Worm (Caenorhabditis elegans) whole organism, mixed stage, embryonic: Measurements from ENCODE around the gene F38B7.17.

ENCODE experiments used
- M03D4.4 ChIP-seq: sonication (generic microtip); optimal IDR thresholded peaks from 2 replicates; lab custom pipeline; 2017; ENCODE audit warnings: mild to moderate bottlenecking, missing genetic modification characterization, missing compliant biosample characterization
- blmp-1 ChIP-seq: fragments of 150-350 bp; optimal IDR thresholded peaks from 2 replicates; lab custom pipeline; 2014; ENCODE audit warnings: missing biosample characterization, missing genetic modification characterization
- ces-1 ChIP-seq: fragments of 150-350 bp; optimal IDR thresholded peaks from 2 replicates; lab custom pipeline; 2014; ENCODE audit warnings: missing biosample characterization, missing genetic modification reagents, missing genetic modification characterization
- flh-1 ChIP-seq: fragments of 200-800 bp; sonication (Bioruptor generic); optimal IDR thresholded peaks from 2 replicates; lab custom pipeline; 2018; ENCODE audit warnings: mild to moderate bottlenecking, missing genetic modification characterization, moderate library complexity, missing compliant biosample characterization
- lsy-2 ChIP-seq: fragments of 150-350 bp; optimal IDR thresholded peaks from 2 replicates; lab custom pipeline; 2014; ENCODE audit warnings: missing biosample characterization, missing genetic modification characterization
- mab-5 ChIP-seq: fragments of 150-350 bp; optimal IDR thresholded peaks from 2 replicates; lab custom pipeline; 2014; ENCODE audit warnings: missing biosample characterization, missing genetic modification characterization
- pha-4 ChIP-seq: fragments of 150-350 bp; optimal IDR thresholded peaks from 2 replicates; lab custom pipeline; 2018; ENCODE audit warnings: missing biosample characterization, missing genetic modification reagents, missing genetic modification characterization
- sem-2 ChIP-seq: fragments of 200-800 bp; sonication (Bioruptor generic); optimal IDR thresholded peaks from 2 replicates; lab custom pipeline; 2018; ENCODE audit warnings: mild to moderate bottlenecking, missing genetic modification characterization, missing compliant biosample characterization
- snpc-4 ChIP-seq: fragments of 150-350 bp; optimal IDR thresholded peaks from 2 replicates; lab custom pipeline; 2014; ENCODE audit warnings: missing biosample characterization, missing genetic modification characterization
- unc-62 ChIP-seq: fragments of 150-350 bp; optimal IDR thresholded peaks from 2 replicates; lab custom pipeline; 2014; ENCODE audit warnings: missing biosample characterization, missing genetic modification reagents, missing genetic modification characterization

ce11 chrV:11513432-11513831, 35.3 kb downstream of the F38B7.17 start, which contains the start of gene C55A6.3:
- no peak for TF ChIP-seq ces-1 (GFP tag; lab: Kevin White, UChicago)
- no peak for TF ChIP-seq M03D4.4 (tag; lab: Kevin White, UChicago)
- TF ChIP-seq mab-5 (tag; lab: Kevin White, UChicago): no peak
- TF ChIP-seq blmp-1 (tag; lab: Kevin White, UChicago): no peak
- TF ChIP-seq unc-62: no peak
- TF ChIP-seq lsy-2 (tag; lab: Kevin White, UChicago): no peak
- TF ChIP-seq sem-2 (GFP tag; lab: Kevin White, UChicago): no peak
- TF ChIP-seq flh-1: no peak
- TF ChIP-seq pha-4 (tag; lab: Kevin White, UChicago): no peak
- no peak for TF ChIP-seq snpc-4
